Fruit fly (Drosophila melanogaster) whole organism, embryonic: ENCODE measurements around the gene BORCS6.

Experiments used
- B-H2 ChIP-seq: fragments of 200-800 bp; sonication (Bioruptor generic); optimal IDR thresholded peaks from 2 replicates; lab custom pipeline; 2018; ENCODE audit warnings: missing biosample characterization, mild to moderate bottlenecking, missing genetic modification characterization
- CG10267 ChIP-seq: fragments of 200-800 bp; sonication (Bioruptor generic); optimal IDR thresholded peaks from 2 replicates; lab custom pipeline; 2018; ENCODE audit warnings: missing biosample characterization, mild to moderate bottlenecking, missing genetic modification characterization, moderate library complexity
- CG10366 ChIP-seq: fragments of 200-800 bp; sonication (Bioruptor generic); IDR thresholded peaks from 2 replicates; pipeline ENCODE4 v1.3.6; 2022; ENCODE audit warnings: missing biosample characterization, missing genetic modification characterization
- CG10654 ChIP-seq: fragments of 200-800 bp; sonication (Bioruptor generic); optimal IDR thresholded peaks from 2 replicates; lab custom pipeline; 2016; ENCODE audit warnings: missing biosample characterization, missing genetic modification characterization
- CG10959 ChIP-seq: fragments of 200-800 bp; sonication (Bioruptor generic); IDR thresholded peaks from 2 replicates; pipeline ENCODE4 v1.3.6; 2022; ENCODE audit warnings: missing biosample characterization, missing genetic modification characterization
- CG11247 ChIP-seq: fragments of 200-800 bp; sonication (Bioruptor generic); IDR thresholded peaks from 2 replicates; pipeline ENCODE4 v1.3.6; 2022; ENCODE audit warnings: missing biosample characterization, missing genetic modification characterization
- CG11504 ChIP-seq: fragments of 200-800 bp; sonication (Bioruptor generic); optimal IDR thresholded peaks from 3 replicates; lab custom pipeline; 2019; ENCODE audit warnings: missing biosample characterization, mild to moderate bottlenecking, missing genetic modification characterization, moderate library complexity
- CG15601 ChIP-seq: fragments of 200-800 bp; sonication (Bioruptor generic); optimal IDR thresholded peaks from 3 replicates; lab custom pipeline; 2019; ENCODE audit warnings: missing biosample characterization, mild to moderate bottlenecking, missing genetic modification characterization, moderate library complexity
- CG1603 ChIP-seq: fragments of 200-800 bp; sonication (Bioruptor generic); optimal IDR thresholded peaks from 2 replicates; lab custom pipeline; 2019; ENCODE audit warnings: missing biosample characterization, mild to moderate bottlenecking, missing genetic modification characterization, moderate library complexity
- CG18262 ChIP-seq: fragments of 200-800 bp; optimal IDR thresholded peaks from 3 replicates; lab custom pipeline; 2019; ENCODE audit warnings: missing biosample characterization, mild to moderate bottlenecking, missing genetic modification characterization, moderate library complexity
- CG2678 ChIP-seq: fragments of 200-800 bp; sonication (Bioruptor generic); optimal IDR thresholded peaks from 3 replicates; lab custom pipeline; 2019; ENCODE audit warnings: missing biosample characterization, mild to moderate bottlenecking, missing genetic modification characterization, moderate library complexity
- CG2889 ChIP-seq: fragments of 200-800 bp; sonication (Bioruptor generic); IDR thresholded peaks from 3 replicates; pipeline ENCODE4 v1.3.6; 2022; ENCODE audit warnings: missing biosample characterization, missing genetic modification characterization
- CG3065 ChIP-seq: fragments of 200-800 bp; sonication (Bioruptor generic); optimal IDR thresholded peaks from 2 replicates; lab custom pipeline; 2016; ENCODE audit warnings: missing biosample characterization, missing genetic modification characterization
- CG32532 ChIP-seq: fragments of 200-800 bp; sonication (Bioruptor generic); IDR thresholded peaks from 2 replicates; pipeline ENCODE4 v1.3.6; 2022; ENCODE audit warnings: missing biosample characterization, missing genetic modification characterization
- CG32767 ChIP-seq: fragments of 200-800 bp; sonication (Bioruptor generic); IDR thresholded peaks from 2 replicates; pipeline ENCODE4 v1.3.6; 2022; ENCODE audit warnings: missing biosample characterization, missing genetic modification characterization
- CG42726 ChIP-seq: fragments of 200-800 bp; sonication (Bioruptor generic); IDR thresholded peaks from 2 replicates; pipeline ENCODE4 v1.3.6; 2022; ENCODE audit warnings: missing biosample characterization, missing genetic modification characterization; ENCODE audit not compliant: partially characterized antibody
- CG7556 ChIP-seq: fragments of 200-800 bp; sonication (Bioruptor generic); optimal IDR thresholded peaks from 2 replicates; lab custom pipeline; 2017; ENCODE audit warnings: missing biosample characterization, mild to moderate bottlenecking, missing genetic modification characterization
- CG7963 ChIP-seq: fragments of 200-800 bp; sonication (Bioruptor generic); IDR thresholded peaks from 3 replicates; pipeline ENCODE4 v1.3.6; 2022; ENCODE audit warnings: missing biosample characterization, missing genetic modification characterization; ENCODE audit not compliant: partially characterized antibody
- CG7987 ChIP-seq: fragments of 200-800 bp; sonication (Bioruptor generic); optimal IDR thresholded peaks from 2 replicates; lab custom pipeline; 2018; ENCODE audit warnings: missing biosample characterization, mild to moderate bottlenecking, missing genetic modification characterization, moderate library complexity
- CG8290 ChIP-seq, 3 experiments: fragments of 200-800 bp; sonication (Bioruptor generic); optimal IDR thresholded peaks; 2 replicates each; lab custom pipeline; 2016 to 2019; ENCODE audit warnings: missing biosample characterization in 3 of 3, missing genetic modification characterization in 3 of 3, mild to moderate bottlenecking in 2 of 3, moderate library complexity in 1 of 3
- CG8765 ChIP-seq: fragments of 200-800 bp; sonication (Bioruptor generic); IDR thresholded peaks from 2 replicates; pipeline ENCODE4 v1.3.6; 2022; ENCODE audit warnings: missing biosample characterization, missing genetic modification characterization
- CG9876 ChIP-seq: fragments of 200-800 bp; sonication (Bioruptor generic); optimal IDR thresholded peaks from 2 replicates; lab custom pipeline; 2016; ENCODE audit warnings: missing biosample characterization, missing genetic modification characterization
- CG9932 ChIP-seq: fragments of 200-800 bp; sonication (Bioruptor generic); IDR thresholded peaks from 2 replicates; pipeline ENCODE4 v1.3.6; 2022; ENCODE audit warnings: missing biosample characterization, missing genetic modification characterization
- Dll ChIP-seq: fragments of 200-800 bp; sonication (Bioruptor generic); IDR thresholded peaks from 4 replicates; pipeline ENCODE4 v1.3.6; 2022; ENCODE audit warnings: missing biosample characterization, missing genetic modification characterization; ENCODE audit not compliant: partially characterized antibody
- Doc3 ChIP-seq: fragments of 200-800 bp; sonication (Bioruptor generic); IDR thresholded peaks from 3 replicates; pipeline ENCODE4 v1.3.6; 2022; ENCODE audit warnings: missing biosample characterization, missing genetic modification characterization; ENCODE audit not compliant: partially characterized antibody
- Dp ChIP-seq: fragments of 200-800 bp; sonication (Bioruptor generic); optimal IDR thresholded peaks from 2 replicates; lab custom pipeline; 2018; ENCODE audit warnings: missing biosample characterization, mild to moderate bottlenecking, missing genetic modification characterization, moderate library complexity
- Kr ChIP-seq: fragments of 200-800 bp; sonication (Bioruptor generic); optimal IDR thresholded peaks from 2 replicates; lab custom pipeline; 2017; ENCODE audit warnings: missing biosample characterization, mild to moderate bottlenecking, missing genetic modification characterization
- Meics ChIP-seq: fragments of 200-800 bp; sonication (Bioruptor generic); optimal IDR thresholded peaks from 2 replicates; lab custom pipeline; 2017; ENCODE audit warnings: missing biosample characterization, mild to moderate bottlenecking, missing genetic modification characterization
- Neu2 ChIP-seq: fragments of 200-800 bp; sonication (Bioruptor generic); optimal IDR thresholded peaks from 3 replicates; lab custom pipeline; 2016; ENCODE audit warnings: missing biosample characterization, missing genetic modification characterization, borderline replicate concordance
- Poxn ChIP-seq: fragments of 200-800 bp; sonication (Bioruptor generic); IDR thresholded peaks from 2 replicates; pipeline ENCODE4 v1.3.6; 2022; ENCODE audit warnings: missing biosample characterization, missing genetic modification characterization
- Sox100B ChIP-seq: fragments of 200-800 bp; sonication (Bioruptor generic); optimal IDR thresholded peaks from 3 replicates; lab custom pipeline; 2018; ENCODE audit warnings: missing biosample characterization, mild to moderate bottlenecking, missing genetic modification characterization
- Vsx1 ChIP-seq: fragments of 200-800 bp; sonication (Bioruptor generic); optimal IDR thresholded peaks from 2 replicates; lab custom pipeline; 2017; ENCODE audit warnings: missing biosample characterization, mild to moderate bottlenecking, missing genetic modification characterization, missing genetic modification reagents
- br ChIP-seq: fragments of >200 bp; optimal IDR thresholded peaks from 2 replicates; lab custom pipeline; 2017
- cas ChIP-seq: fragments of 200-800 bp; sonication (Bioruptor generic); IDR thresholded peaks from 2 replicates; pipeline ENCODE4 v1.3.6; 2022; ENCODE audit warnings: missing biosample characterization, missing genetic modification characterization
- chm ChIP-seq: fragments of 200-800 bp; sonication (Bioruptor generic); IDR thresholded peaks from 2 replicates; pipeline ENCODE4 v1.3.6; 2022; ENCODE audit warnings: missing biosample characterization, missing genetic modification characterization
- ci ChIP-seq: fragments of 200-800 bp; sonication (Bioruptor generic); IDR thresholded peaks from 3 replicates; pipeline ENCODE4 v1.3.6; 2022; ENCODE audit warnings: missing biosample characterization, missing genetic modification characterization
- dmrt99B ChIP-seq: fragments of 200-800 bp; sonication (Bioruptor generic); optimal IDR thresholded peaks from 2 replicates; lab custom pipeline; 2018; ENCODE audit warnings: missing biosample characterization, mild to moderate bottlenecking, missing genetic modification characterization, moderate library complexity
- gcm ChIP-seq: fragments of 200-800 bp; sonication (Bioruptor generic); optimal IDR thresholded peaks from 2 replicates; lab custom pipeline; 2019; ENCODE audit warnings: missing biosample characterization, mild to moderate bottlenecking, missing genetic modification characterization, moderate library complexity
- gsb ChIP-seq: fragments of 200-800 bp; sonication (Bioruptor generic); IDR thresholded peaks from 2 replicates; pipeline ENCODE4 v1.3.6; 2022; ENCODE audit warnings: missing biosample characterization, missing genetic modification characterization
- kah ChIP-seq: fragments of 200-800 bp; sonication (Bioruptor generic); optimal IDR thresholded peaks from 2 replicates; lab custom pipeline; 2018; ENCODE audit warnings: missing biosample characterization, mild to moderate bottlenecking, missing genetic modification characterization
- ken ChIP-seq: fragments of 200-800 bp; sonication (Bioruptor generic); IDR thresholded peaks from 3 replicates; pipeline ENCODE4 v1.3.6; 2022; ENCODE audit warnings: missing biosample characterization, missing genetic modification characterization
- kni ChIP-seq: fragments of 200-800 bp; sonication (Bioruptor generic); optimal IDR thresholded peaks from 3 replicates; lab custom pipeline; 2017; ENCODE audit warnings: mild to moderate bottlenecking, missing biosample characterization, missing genetic modification reagents, missing genetic modification characterization
- nerfin-2 ChIP-seq: fragments of 200-800 bp; sonication (Bioruptor generic); IDR thresholded peaks from 2 replicates; pipeline ENCODE4 v1.3.6; 2022; ENCODE audit warnings: missing biosample characterization, missing genetic modification characterization; ENCODE audit not compliant: partially characterized antibody
- peb ChIP-seq: fragments of 200-800 bp; sonication (Bioruptor generic); IDR thresholded peaks from 2 replicates; pipeline ENCODE4 v1.3.6; 2022; ENCODE audit warnings: missing biosample characterization, missing genetic modification characterization
- pum ChIP-seq: fragments of 200-800 bp; sonication (Bioruptor generic); optimal IDR thresholded peaks from 2 replicates; lab custom pipeline; 2016; ENCODE audit warnings: missing biosample characterization, missing genetic modification characterization
- sens ChIP-seq: fragments of 200-800 bp; sonication (Bioruptor generic); peaks from one replicate; lab custom pipeline; 2016; ENCODE audit warnings: missing biosample characterization, missing genetic modification characterization
- slou ChIP-seq: fragments of 200-800 bp; sonication (Bioruptor generic); optimal IDR thresholded peaks from 3 replicates; lab custom pipeline; 2016; ENCODE audit warnings: missing biosample characterization, missing genetic modification characterization
- sob ChIP-seq: fragments of 200-800 bp; sonication (Bioruptor generic); IDR thresholded peaks from 2 replicates; pipeline ENCODE4 v1.3.6; 2022; ENCODE audit warnings: missing biosample characterization, missing genetic modification characterization
- usp ChIP-seq: fragments of >200 bp; optimal IDR thresholded peaks from 2 replicates; lab custom pipeline; 2017; ENCODE audit warnings: missing biosample characterization, missing genetic modification characterization
- vvl ChIP-seq: fragments of 200-800 bp; sonication (Bioruptor generic); IDR thresholded peaks from 2 replicates; pipeline ENCODE4 v1.3.6; 2022; ENCODE audit warnings: missing biosample characterization, missing genetic modification characterization

BORCS6 gene

DNA sequence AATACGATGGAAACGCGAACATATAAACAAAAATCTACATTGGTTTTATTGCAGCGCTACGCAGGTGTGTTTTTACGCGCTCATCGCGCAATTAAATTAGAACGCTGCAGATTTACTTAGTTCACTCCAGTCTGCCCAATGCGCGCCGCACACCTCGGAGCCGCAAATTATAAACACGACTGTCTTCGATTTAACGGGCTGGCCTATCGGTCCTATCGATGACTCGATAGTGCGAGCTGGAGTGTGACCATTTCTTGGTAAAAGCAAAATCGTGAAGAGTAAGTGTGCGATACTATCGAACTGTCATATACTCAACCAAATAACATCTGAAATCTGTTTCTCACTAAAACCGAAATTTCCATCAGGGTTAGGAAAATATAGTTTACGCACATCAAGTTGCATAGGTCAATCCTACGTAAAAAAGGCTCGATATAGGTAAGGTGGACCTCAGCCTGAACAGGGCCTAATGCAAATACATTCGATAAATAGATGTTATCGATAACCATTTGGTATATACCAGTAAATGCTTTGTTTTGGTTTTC is at the start of gene BORCS6, which contains the start of gene klar (continued):
- TF ChIP-seq Dll (GFP tag; lab: Robert Waterston, UW) (peak; percentile 99), Doc3 (GFP tag; lab: Robert Waterston, UW) (peak; percentile 97), Vsx1 (GFP tag; lab: Kevin White, UChicago) (peak; percentile 6), CG9932 (GFP tag; lab: Robert Waterston, UW) (peak; percentile 87), B-H2 (GFP tag; lab: Kevin White, UChicago) (peak; percentile 40), ken (GFP tag; lab: Robert Waterston, UW) (peak; percentile 29; the same call in 1 of the 3 replicates), CG7556 (GFP tag; lab: Kevin White, UChicago) (peak; percentile 4), Meics (no peak), CG3065 (GFP tag; lab: Kevin White, UChicago) (peak; percentile 16), slou (GFP tag; lab: Kevin White, UChicago) (peak; percentile 20), CG9876 (GFP tag; lab: Kevin White, UChicago) (peak; percentile 50), CG1603 (peak; percentile 89), CG10959 (GFP tag; lab: Robert Waterston, UW) (no peak), CG11247 (0 out of 2 replicates have a peak, but pooled peaks have one; percentile 17), chm (GFP tag; lab: Robert Waterston, UW) (peak; percentile 85), CG18262 (tag; lab: Kevin White, UChicago) (peak; percentile 27), gcm (GFP tag; lab: Kevin White, UChicago) (peak; percentile 10), Neu2 (GFP tag; lab: Kevin White, UChicago) (no peak), Dp (GFP tag; lab: Kevin White, UChicago) (peak; percentile 48), Sox100B (GFP tag; lab: Kevin White, UChicago) (no peak), pum (GFP tag; lab: Kevin White, UChicago) (peak; percentile 53), CG32532 (peak; percentile 77), CG8765 (GFP tag; lab: Robert Waterston, UW) (no peak), vvl (GFP tag; lab: Robert Waterston, UW) (peak; percentile 75), CG7987 (peak; percentile 49), cas (no peak), dmrt99B (tag; lab: Kevin White, UChicago) (peak; percentile 4), gsb (GFP tag; lab: Robert Waterston, UW) (0 out of 2 replicates have a peak, but pooled peaks have one; percentile 7), CG10654 (peak; percentile 53), ci (peak; percentile 71; the same call in 2 of the 3 replicates), CG11504 (tag; lab: Kevin White, UChicago) (peak; percentile 61), br (lab: Kevin White, UChicago) (no peak), CG10366 (GFP tag; lab: Robert Waterston, UW) (peak; percentile 22; the same call in 1 of the 2 replicates), kni (GFP tag; lab: Kevin White, UChicago) (peak; percentile 51), CG32767 (GFP tag; lab: Robert Waterston, UW) (no peak), usp (GFP tag; lab: Kevin White, UChicago) (no peak), kah (GFP tag; lab: Kevin White, UChicago) (peak; percentile 26), nerfin-2 (peak; percentile 92), sob (GFP tag; lab: Robert Waterston, UW) (peak; percentile 59), CG8290 (GFP tag; optimal IDR thresholded peaks at IDR 0.05; lab: Kevin White, UChicago) (peak; percentile 94), CG8290 (tag; optimal IDR thresholded peaks at IDR 0.05; lab: Kevin White, UChicago) (peak; percentile 80 to 85), Kr (GFP tag; lab: Kevin White, UChicago) (no peak), CG10267 (tag; lab: Kevin White, UChicago) (peak; percentile 75), peb (GFP tag; lab: Robert Waterston, UW) (0 out of 2 replicates have a peak, but pooled peaks have one; percentile 8), Poxn (no peak), CG2678 (peak; percentile 56), CG15601 (tag; lab: Kevin White, UChicago) (peak; percentile 77), CG2889 (0 out of 3 replicates have a peak, but pooled peaks have one; percentile 56), CG42726 (no peak; the same call in none of the 2 replicates), sens (GFP tag; lab: Kevin White, UChicago) (peak; percentile 97), CG7963 (GFP tag; lab: Robert Waterston, UW) (peak; percentile 92)
